Fruit fly (Drosophila melanogaster) whole organism, embryonic: ENCODE results near the gene CG31404.

ENCODE experiments used
- Ada2b ChIP-seq: fragments of 200-800 bp; sonication (Bioruptor generic); IDR thresholded peaks from 2 replicates; pipeline ENCODE4 v1.3.6; 2022; ENCODE audit warnings: missing biosample characterization, missing genetic modification characterization
- Adf1 ChIP-seq: fragments of 200-800 bp; sonication (Bioruptor generic); IDR thresholded peaks from 2 replicates; pipeline ENCODE4 v1.3.6; 2022; ENCODE audit warnings: missing biosample characterization, missing genetic modification characterization
- Aef1 ChIP-seq: fragments of 200-800 bp; sonication (Bioruptor generic); IDR thresholded peaks from 3 replicates; pipeline ENCODE4 v1.3.6; 2022; ENCODE audit warnings: missing biosample characterization, missing genetic modification characterization
- CG1024 ChIP-seq: fragments of 200-800 bp; sonication (Bioruptor generic); IDR thresholded peaks from 2 replicates; pipeline ENCODE4 v1.3.6; 2022; ENCODE audit warnings: missing biosample characterization, missing genetic modification characterization
- CG10959 ChIP-seq: fragments of 200-800 bp; sonication (Bioruptor generic); IDR thresholded peaks from 2 replicates; pipeline ENCODE4 v1.3.6; 2022; ENCODE audit warnings: missing biosample characterization, missing genetic modification characterization
- CG13424 ChIP-seq: fragments of 200-800 bp; sonication (Bioruptor generic); optimal IDR thresholded peaks from 2 replicates; lab custom pipeline; 2019; ENCODE audit warnings: missing biosample characterization, mild to moderate bottlenecking, missing genetic modification characterization, moderate library complexity
- CG14441 ChIP-seq: fragments of 200-800 bp; sonication (Bioruptor generic); IDR thresholded peaks from 2 replicates; pipeline ENCODE4 v1.3.6; 2022; ENCODE audit warnings: missing biosample characterization, missing genetic modification characterization
- CG15269 ChIP-seq: fragments of 200-800 bp; sonication (Bioruptor generic); optimal IDR thresholded peaks from 2 replicates; lab custom pipeline; 2018; ENCODE audit warnings: missing biosample characterization, mild to moderate bottlenecking, missing genetic modification characterization, moderate library complexity
- CG1603 ChIP-seq: fragments of 200-800 bp; sonication (Bioruptor generic); optimal IDR thresholded peaks from 2 replicates; lab custom pipeline; 2019; ENCODE audit warnings: missing biosample characterization, mild to moderate bottlenecking, missing genetic modification characterization, moderate library complexity
- CG18262 ChIP-seq: fragments of 200-800 bp; optimal IDR thresholded peaks from 3 replicates; lab custom pipeline; 2019; ENCODE audit warnings: missing biosample characterization, mild to moderate bottlenecking, missing genetic modification characterization, moderate library complexity
- CG2202 ChIP-seq: fragments of 200-800 bp; sonication (Bioruptor generic); optimal IDR thresholded peaks from 2 replicates; lab custom pipeline; 2018; ENCODE audit warnings: missing biosample characterization, mild to moderate bottlenecking, missing genetic modification characterization
- CG30431 ChIP-seq: fragments of 200-800 bp; sonication (Bioruptor generic); optimal IDR thresholded peaks from 2 replicates; lab custom pipeline; 2017; ENCODE audit warnings: missing biosample characterization, missing genetic modification characterization
- CG3163 ChIP-seq: fragments of 200-800 bp; sonication (Bioruptor generic); optimal IDR thresholded peaks from 3 replicates; lab custom pipeline; 2016; ENCODE audit warnings: missing biosample characterization, missing genetic modification characterization
- CG33557 ChIP-seq: fragments of 200-800 bp; sonication (Bioruptor generic); optimal IDR thresholded peaks from 2 replicates; lab custom pipeline; 2019; ENCODE audit warnings: missing biosample characterization, mild to moderate bottlenecking, missing genetic modification characterization, moderate library complexity
- CG34224 ChIP-seq: fragments of 200-800 bp; sonication (Bioruptor generic); IDR thresholded peaks from 3 replicates; pipeline ENCODE4 v1.3.6; 2022; ENCODE audit warnings: missing biosample characterization, missing genetic modification characterization; ENCODE audit not compliant: partially characterized antibody
- CG43689 ChIP-seq: fragments of 200-800 bp; sonication (Bioruptor generic); IDR thresholded peaks from 2 replicates; pipeline ENCODE4 v1.3.6; 2022; ENCODE audit warnings: missing biosample characterization, missing genetic modification characterization
- CG6175 ChIP-seq: fragments of 200-800 bp; sonication (Bioruptor generic); IDR thresholded peaks from 3 replicates; pipeline ENCODE4 v1.3.6; 2022; ENCODE audit warnings: missing biosample characterization, missing genetic modification characterization
- CG9727 ChIP-seq: fragments of 200-800 bp; sonication (Bioruptor generic); optimal IDR thresholded peaks from 3 replicates; lab custom pipeline; 2017; ENCODE audit warnings: missing biosample characterization, mild to moderate bottlenecking, missing genetic modification characterization
- CG9797 ChIP-seq: fragments of 200-800 bp; sonication (Bioruptor generic); optimal IDR thresholded peaks from 3 replicates; lab custom pipeline; 2018; ENCODE audit warnings: missing biosample characterization, mild to moderate bottlenecking, missing genetic modification characterization
- CkIIα-i1 ChIP-seq: fragments of 200-800 bp; sonication (Bioruptor generic); IDR thresholded peaks from 2 replicates; pipeline ENCODE4 v1.3.6; 2022; ENCODE audit warnings: missing biosample characterization, missing genetic modification characterization
- Dek ChIP-seq: fragments of 200-800 bp; sonication (Bioruptor generic); optimal IDR thresholded peaks from 3 replicates; lab custom pipeline; 2019; ENCODE audit warnings: missing biosample characterization, mild to moderate bottlenecking, missing genetic modification characterization, moderate library complexity
- HLH3B ChIP-seq: fragments of 200-800 bp; sonication (Bioruptor generic); IDR thresholded peaks from 2 replicates; pipeline ENCODE4 v1.3.6; 2022; ENCODE audit warnings: missing biosample characterization, missing genetic modification characterization
- HmgD ChIP-seq: fragments of 200-800 bp; sonication (Bioruptor generic); optimal IDR thresholded peaks from 3 replicates; lab custom pipeline; 2016; ENCODE audit warnings: missing biosample characterization, missing genetic modification characterization
- Hsf ChIP-seq: fragments of 200-800 bp; sonication (Bioruptor generic); optimal IDR thresholded peaks from 3 replicates; lab custom pipeline; 2016; ENCODE audit warnings: missing biosample characterization, missing genetic modification characterization
- Lpt ChIP-seq: fragments of >200 bp; optimal IDR thresholded peaks from 2 replicates; lab custom pipeline; 2018; ENCODE audit warnings: missing biosample characterization, missing genetic modification characterization
- MESR4 ChIP-seq: fragments of 200-800 bp; sonication (Bioruptor generic); optimal IDR thresholded peaks from 2 replicates; lab custom pipeline; 2018; ENCODE audit warnings: missing biosample characterization, mild to moderate bottlenecking, missing genetic modification characterization, moderate library complexity
- NFAT ChIP-seq: fragments of 200-800 bp; sonication (Bioruptor generic); IDR thresholded peaks from 2 replicates; pipeline ENCODE4 v1.3.6; 2022; ENCODE audit warnings: missing biosample characterization, missing genetic modification characterization
- Neu2 ChIP-seq: fragments of 200-800 bp; sonication (Bioruptor generic); optimal IDR thresholded peaks from 3 replicates; lab custom pipeline; 2016; ENCODE audit warnings: missing biosample characterization, missing genetic modification characterization, borderline replicate concordance
- NfI ChIP-seq: fragments of 200-800 bp; sonication (Bioruptor generic); optimal IDR thresholded peaks from 3 replicates; lab custom pipeline; 2018; ENCODE audit warnings: missing biosample characterization, mild to moderate bottlenecking, missing genetic modification characterization, moderate library complexity
- Poxn ChIP-seq: fragments of 200-800 bp; sonication (Bioruptor generic); IDR thresholded peaks from 2 replicates; pipeline ENCODE4 v1.3.6; 2022; ENCODE audit warnings: missing biosample characterization, missing genetic modification characterization
- Spps ChIP-seq: fragments of 200-800 bp; sonication (Bioruptor generic); optimal IDR thresholded peaks from 2 replicates; lab custom pipeline; 2018; ENCODE audit warnings: missing biosample characterization, mild to moderate bottlenecking, missing genetic modification characterization
- Xrp1 ChIP-seq: fragments of 200-800 bp; sonication (Bioruptor generic); IDR thresholded peaks from 2 replicates; pipeline ENCODE4 v1.3.6; 2022; ENCODE audit warnings: missing biosample characterization, missing genetic modification characterization
- al ChIP-seq: fragments of 200-800 bp; sonication (Bioruptor generic); IDR thresholded peaks from 2 replicates; pipeline ENCODE4 v1.3.6; 2022; ENCODE audit warnings: missing biosample characterization, missing genetic modification characterization
- ato ChIP-seq: fragments of 200-800 bp; sonication (Bioruptor generic); IDR thresholded peaks from 2 replicates; pipeline ENCODE4 v1.3.6; 2022; ENCODE audit warnings: missing biosample characterization, missing genetic modification characterization; ENCODE audit not compliant: partially characterized antibody
- da ChIP-seq: fragments of 200-800 bp; sonication (Bioruptor generic); optimal IDR thresholded peaks from 2 replicates; lab custom pipeline; 2016; ENCODE audit warnings: missing biosample characterization, missing genetic modification characterization
- dmrt11E ChIP-seq: fragments of 200-800 bp; sonication (Bioruptor generic); optimal IDR thresholded peaks from 3 replicates; lab custom pipeline; 2018; ENCODE audit warnings: missing biosample characterization, mild to moderate bottlenecking, missing genetic modification characterization, moderate library complexity
- dysf ChIP-seq: fragments of 200-800 bp; sonication (Bioruptor generic); IDR thresholded peaks from 3 replicates; pipeline ENCODE4 v1.3.6; 2022; ENCODE audit warnings: missing biosample characterization, missing genetic modification characterization
- exex ChIP-seq: fragments of 200-800 bp; sonication (Bioruptor generic); optimal IDR thresholded peaks from 4 replicates; lab custom pipeline; 2018; ENCODE audit warnings: missing biosample characterization, mild to moderate bottlenecking, missing genetic modification characterization, moderate library complexity
- eyg ChIP-seq: fragments of 200-800 bp; sonication (Bioruptor generic); optimal IDR thresholded peaks from 3 replicates; lab custom pipeline; 2016; ENCODE audit warnings: missing biosample characterization, missing genetic modification characterization
- fru ChIP-seq: fragments of >200 bp; optimal IDR thresholded peaks from 2 replicates; lab custom pipeline; 2017
- gcm2 ChIP-seq: fragments of 200-800 bp; sonication (Bioruptor generic); optimal IDR thresholded peaks from 2 replicates; lab custom pipeline; 2016; ENCODE audit warnings: missing biosample characterization, missing genetic modification characterization
- hb ChIP-seq: fragments of 200-800 bp; sonication (Bioruptor generic); IDR thresholded peaks from 3 replicates; pipeline ENCODE4 v1.3.6; 2022; ENCODE audit warnings: missing biosample characterization, missing genetic modification characterization; ENCODE audit not compliant: partially characterized antibody
- lov ChIP-seq, 2 experiments: fragments of 200-800 bp in 1 of 2; fragments of >200 bp in 1 of 2; sonication (Bioruptor generic) in 1 of 2; IDR thresholded peaks in 1 of 2; optimal IDR thresholded peaks in 1 of 2; 2 replicates in 1 of 2; 3 replicates in 1 of 2; pipeline versions ENCODE4 v1.3.6 to Lab custom; 2017 to 2022; ENCODE audit warnings: missing biosample characterization in 1 of 2, missing genetic modification characterization in 1 of 2
- mld ChIP-seq: fragments of 200-800 bp; sonication (Bioruptor generic); IDR thresholded peaks from 3 replicates; pipeline ENCODE4 v1.3.6; 2022; ENCODE audit warnings: missing biosample characterization, missing genetic modification characterization; ENCODE audit not compliant: partially characterized antibody
- odd ChIP-seq: fragments of 200-800 bp; sonication (Bioruptor generic); optimal IDR thresholded peaks from 2 replicates; lab custom pipeline; 2017; ENCODE audit warnings: missing biosample characterization, mild to moderate bottlenecking, missing genetic modification characterization
- phol ChIP-seq: fragments of 200-800 bp; sonication (Bioruptor generic); optimal IDR thresholded peaks from 3 replicates; lab custom pipeline; 2018; ENCODE audit warnings: missing biosample characterization, mild to moderate bottlenecking, missing genetic modification characterization, moderate library complexity
- ranshi ChIP-seq: fragments of 200-800 bp; sonication (Bioruptor generic); IDR thresholded peaks from 2 replicates; pipeline ENCODE4 v1.3.6; 2022; ENCODE audit warnings: missing biosample characterization, missing genetic modification characterization
- sim ChIP-seq: fragments of 200-800 bp; sonication (Bioruptor generic); IDR thresholded peaks from 2 replicates; pipeline ENCODE4 v1.3.6; 2022; ENCODE audit warnings: missing biosample characterization, missing genetic modification characterization
- so ChIP-seq: fragments of 200-800 bp; sonication (Bioruptor generic); IDR thresholded peaks from 3 replicates; pipeline ENCODE4 v1.3.6; 2022; ENCODE audit warnings: missing biosample characterization, missing genetic modification characterization
- stc ChIP-seq: fragments of 200-800 bp; sonication (Bioruptor generic); IDR thresholded peaks from 2 replicates; pipeline ENCODE4 v1.3.6; 2022; ENCODE audit warnings: missing biosample characterization, missing genetic modification characterization
- sug ChIP-seq: fragments of 200-800 bp; optimal IDR thresholded peaks from 2 replicates; lab custom pipeline; 2019; ENCODE audit warnings: missing biosample characterization, mild to moderate bottlenecking, missing genetic modification characterization, moderate library complexity

Gene CG31404

DNA sequence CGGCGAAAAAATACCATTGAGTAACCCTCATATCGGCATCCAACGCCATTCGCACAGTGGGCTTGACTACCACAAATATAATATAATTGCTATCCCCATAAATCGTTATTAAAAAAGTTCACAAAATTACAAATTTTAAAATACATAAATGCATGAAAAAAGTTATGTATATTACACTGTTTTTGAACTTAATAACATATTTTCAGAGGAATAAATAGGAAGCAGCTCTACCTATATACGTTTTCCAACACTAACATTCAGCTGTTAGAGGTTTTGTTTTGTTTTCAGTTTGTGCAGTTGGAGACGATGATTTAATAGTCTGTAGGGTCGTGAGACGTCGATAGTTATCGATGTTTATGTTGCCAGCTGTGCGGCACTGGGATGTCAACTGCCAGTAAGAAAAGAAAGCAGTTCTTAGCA lies 27.3 kb upstream of the CG31404 start, which contains the start of the genes Ino80 and Aptx (continued):
- TF ChIP-seq dysf (GFP tag; lab: Robert Waterston, UW), result peak; percentile 95
- TF ChIP-seq Dek (tag; lab: Kevin White, UChicago), result peak; percentile 90
- peak; percentile 84 for TF ChIP-seq Neu2 (GFP tag; lab: Kevin White, UChicago)
- TF ChIP-seq CG15269, result peak; percentile 92
- TF ChIP-seq CG10959 (GFP tag; lab: Robert Waterston, UW), result peak; percentile 83
- TF ChIP-seq da, result peak; percentile 79
- peak; percentile 86 for TF ChIP-seq CG2202 (tag; lab: Kevin White, UChicago)
- TF ChIP-seq HLH3B, result peak; percentile 94
- peak; percentile 8 for TF ChIP-seq MESR4 (GFP tag; lab: Kevin White, UChicago)
- TF ChIP-seq Hsf (GFP tag; lab: Kevin White, UChicago), result peak; percentile 98
- peak; percentile 94 for TF ChIP-seq Aef1
- TF ChIP-seq sug (tag; lab: Kevin White, UChicago), result no peak
- TF ChIP-seq NfI (GFP tag; lab: Kevin White, UChicago), result peak; percentile 92
- TF ChIP-seq Ada2b, result peak; percentile 93
- TF ChIP-seq CG13424 (tag; lab: Kevin White, UChicago), result peak; percentile 94
- TF ChIP-seq Lpt (GFP tag; lab: Kevin White, UChicago), result no peak
- peak; percentile 81 for TF ChIP-seq mld (GFP tag; lab: Robert Waterston, UW)
- peak; percentile 95 for TF ChIP-seq CG14441 (GFP tag; lab: Robert Waterston, UW)
- peak; percentile 82 for TF ChIP-seq CG1603
- TF ChIP-seq phol (tag; lab: Kevin White, UChicago), result peak; percentile 98
- peak; percentile 71 for TF ChIP-seq CG9797 (GFP tag; lab: Kevin White, UChicago)
- TF ChIP-seq CG30431 (GFP tag; lab: Kevin White, UChicago), result peak; percentile 91
- peak; percentile 50 for TF ChIP-seq HmgD (GFP tag; lab: Kevin White, UChicago)
- TF ChIP-seq exex (tag; lab: Kevin White, UChicago), result peak; percentile 62
- TF ChIP-seq stc (GFP tag; lab: Robert Waterston, UW), result peak; percentile 93
- peak; percentile 89 for TF ChIP-seq CG33557
- TF ChIP-seq sim (GFP tag; lab: Robert Waterston, UW), result peak; percentile 87; the same call in 1 of the 2 replicates
- TF ChIP-seq ato (GFP tag; lab: Robert Waterston, UW), result peak; percentile 92
- TF ChIP-seq odd (GFP tag; lab: Kevin White, UChicago), result no peak
- peak; percentile 93 for TF ChIP-seq al (GFP tag; lab: Robert Waterston, UW)
- peak; percentile 84 for TF ChIP-seq Spps (tag; lab: Kevin White, UChicago)
- peak; percentile 84 for TF ChIP-seq gcm2
- TF ChIP-seq fru, result no peak
- TF ChIP-seq CG43689, result peak; percentile 81
- TF ChIP-seq NFAT (GFP tag; lab: Robert Waterston, UW), result peak; percentile 89
- peak; percentile 85 for TF ChIP-seq Poxn
- TF ChIP-seq dmrt11E, result peak; percentile 95
- TF ChIP-seq ranshi, result peak; percentile 93
- no peak for TF ChIP-seq lov (optimal IDR thresholded peaks at IDR 0.05; lab: Kevin White, UChicago)
- TF ChIP-seq lov (GFP tag; IDR thresholded peaks at IDR 0.05; lab: Robert Waterston, UW), result peak; percentile 87
- peak; percentile 97 for TF ChIP-seq Xrp1 (GFP tag; lab: Robert Waterston, UW)
- TF ChIP-seq CG6175 (GFP tag; lab: Robert Waterston, UW), result peak; percentile 87
- peak; percentile 93 for TF ChIP-seq CG18262
- peak; percentile 90 for TF ChIP-seq hb
- peak; percentile 80 for TF ChIP-seq CG3163 (GFP tag; lab: Kevin White, UChicago)
- peak; percentile 81 for TF ChIP-seq eyg
- peak; percentile 81; the same call in 2 of the 3 replicates for TF ChIP-seq so (GFP tag; lab: Robert Waterston, UW)
- peak; percentile 94 for TF ChIP-seq CG9727
- TF ChIP-seq CG1024 (GFP tag; lab: Robert Waterston, UW), result peak; percentile 78
- TF ChIP-seq Adf1, result peak; percentile 71
- TF ChIP-seq CkIIα-i1, result 0 out of 2 replicates have a peak, but pooled peaks have one; percentile 42
- peak; percentile 86 for TF ChIP-seq CG34224 (GFP tag; lab: Robert Waterston, UW)
